Worm (Caenorhabditis elegans) whole organism, late embryonic: Measurements from ENCODE around the gene F58G1.8.

ENCODE experiments used
- F13H6.1 ChIP-seq: sonication (generic microtip); optimal IDR thresholded peaks from 2 replicates; lab custom pipeline; 2016; ENCODE audit warnings: missing genetic modification characterization, missing compliant biosample characterization
- K02D7.2 ChIP-seq: sonication (generic microtip); optimal IDR thresholded peaks from 2 replicates; lab custom pipeline; 2017; ENCODE audit warnings: mild to moderate bottlenecking, missing genetic modification characterization, missing compliant biosample characterization
- K09A11.1 ChIP-seq: sonication (generic microtip); optimal IDR thresholded peaks from 2 replicates; lab custom pipeline; 2017; ENCODE audit warnings: antibody characterized with exemption, mild to moderate bottlenecking, missing genetic modification characterization, missing compliant biosample characterization; ENCODE audit not compliant: insufficient read depth
- T23F11.4 ChIP-seq: fragments of 200-800 bp; sonication (Bioruptor generic); optimal IDR thresholded peaks from 2 replicates; lab custom pipeline; 2018; ENCODE audit warnings: mild to moderate bottlenecking, missing genetic modification characterization, missing compliant biosample characterization
- Y22D7AL.16 ChIP-seq: sonication (generic microtip); optimal IDR thresholded peaks from 2 replicates; lab custom pipeline; 2016; ENCODE audit warnings: missing genetic modification characterization, missing compliant biosample characterization
- ceh-18 ChIP-seq: sonication (generic microtip); optimal IDR thresholded peaks from 2 replicates; lab custom pipeline; 2016; ENCODE audit warnings: missing genetic modification characterization, missing compliant biosample characterization
- ceh-19 ChIP-seq: fragments of 200-800 bp; sonication (Bioruptor generic); optimal IDR thresholded peaks from 2 replicates; lab custom pipeline; 2018; ENCODE audit warnings: mild to moderate bottlenecking, missing genetic modification characterization, missing compliant biosample characterization
- ceh-31 ChIP-seq: sonication (generic microtip); optimal IDR thresholded peaks from 2 replicates; lab custom pipeline; 2016; ENCODE audit warnings: missing genetic modification characterization, missing compliant biosample characterization
- ceh-45 ChIP-seq: fragments of 200-800 bp; sonication (Bioruptor generic); IDR thresholded peaks from 2 replicates; pipeline ENCODE4 v1.3.6; 2022; ENCODE audit warnings: missing genetic modification reagents, missing genetic modification characterization, missing compliant biosample characterization
- ceh-6 ChIP-seq: fragments of 200-800 bp; sonication (Bioruptor generic); optimal IDR thresholded peaks from 2 replicates; lab custom pipeline; 2018; ENCODE audit warnings: mild to moderate bottlenecking, missing genetic modification characterization, missing compliant biosample characterization
- ceh-9 ChIP-seq: sonication (generic microtip); optimal IDR thresholded peaks from 2 replicates; lab custom pipeline; 2016; ENCODE audit warnings: mild to moderate bottlenecking, missing genetic modification characterization, inconsistent platforms, missing compliant biosample characterization
- dmd-4 ChIP-seq: sonication (generic microtip); optimal IDR thresholded peaks from 2 replicates; lab custom pipeline; 2016; ENCODE audit warnings: borderline replicate concordance, missing genetic modification characterization, missing compliant biosample characterization
- dve-1 ChIP-seq: sonication (generic microtip); optimal IDR thresholded peaks from 2 replicates; lab custom pipeline; 2017; ENCODE audit warnings: antibody characterized with exemption, mild to moderate bottlenecking, missing genetic modification characterization, missing compliant biosample characterization
- elt-2 ChIP-seq: sonication (generic microtip); optimal IDR thresholded peaks from 2 replicates; lab custom pipeline; 2016; ENCODE audit warnings: missing genetic modification reagents, missing genetic modification characterization, missing compliant biosample characterization
- elt-4 ChIP-seq: sonication (generic microtip); optimal IDR thresholded peaks from 2 replicates; lab custom pipeline; 2016; ENCODE audit warnings: missing genetic modification characterization, missing compliant biosample characterization
- ets-4 ChIP-seq: sonication (generic microtip); optimal IDR thresholded peaks from 2 replicates; lab custom pipeline; 2016; ENCODE audit warnings: missing genetic modification characterization, missing compliant biosample characterization
- gmeb-2 ChIP-seq: sonication (generic microtip); optimal IDR thresholded peaks from 2 replicates; lab custom pipeline; 2016; ENCODE audit warnings: missing genetic modification characterization, inconsistent platforms, missing compliant biosample characterization
- hlh-13 ChIP-seq: fragments of 200-800 bp; sonication (Bioruptor generic); optimal IDR thresholded peaks from 2 replicates; lab custom pipeline; 2018; ENCODE audit warnings: mild to moderate bottlenecking, missing genetic modification characterization, missing compliant biosample characterization
- hlh-15 ChIP-seq: sonication (generic microtip); optimal IDR thresholded peaks from 2 replicates; lab custom pipeline; 2016; ENCODE audit warnings: missing genetic modification characterization, missing compliant biosample characterization
- hlh-30 ChIP-seq: sonication (generic microtip); optimal IDR thresholded peaks from 2 replicates; lab custom pipeline; 2017; ENCODE audit warnings: antibody characterized with exemption, missing genetic modification characterization, missing compliant biosample characterization; ENCODE audit not compliant: insufficient read depth
- hlh-6 ChIP-seq: sonication (generic microtip); optimal IDR thresholded peaks from 2 replicates; lab custom pipeline; 2016; ENCODE audit warnings: missing genotype, missing genetic modification characterization, missing compliant biosample characterization
- hlh-8 ChIP-seq: sonication (generic microtip); optimal IDR thresholded peaks from 2 replicates; lab custom pipeline; 2016; ENCODE audit warnings: missing genotype, missing genetic modification characterization, missing compliant biosample characterization
- lim-6 ChIP-seq: sonication (generic microtip); optimal IDR thresholded peaks from 2 replicates; lab custom pipeline; 2016; ENCODE audit warnings: missing genetic modification characterization, missing compliant biosample characterization
- nfya-1 ChIP-seq: sonication (generic microtip); optimal IDR thresholded peaks from 2 replicates; lab custom pipeline; 2017; ENCODE audit warnings: missing genetic modification characterization, mild to moderate bottlenecking, missing compliant biosample characterization, antibody characterized with exemption, moderate library complexity
- nhr-232 ChIP-seq: sonication (generic microtip); optimal IDR thresholded peaks from 2 replicates; lab custom pipeline; 2016; ENCODE audit warnings: missing genetic modification characterization, missing compliant biosample characterization
- npax-4 ChIP-seq: sonication (generic microtip); optimal IDR thresholded peaks from 2 replicates; lab custom pipeline; 2016; ENCODE audit warnings: missing genetic modification characterization, missing compliant biosample characterization
- odd-2 ChIP-seq: sonication (generic microtip); optimal IDR thresholded peaks from 2 replicates; lab custom pipeline; 2017; ENCODE audit warnings: antibody characterized with exemption, mild to moderate bottlenecking, missing genetic modification characterization, missing compliant biosample characterization
- pat-9 ChIP-seq: fragments of 200-800 bp; sonication (Bioruptor generic); optimal IDR thresholded peaks from 2 replicates; lab custom pipeline; 2018; ENCODE audit warnings: mild to moderate bottlenecking, missing genetic modification characterization, moderate library complexity, missing compliant biosample characterization
- pha-2 ChIP-seq: sonication (generic microtip); optimal IDR thresholded peaks from 2 replicates; lab custom pipeline; 2017; ENCODE audit warnings: mild to moderate bottlenecking, missing genetic modification characterization, missing compliant biosample characterization
- pha-4 ChIP-seq: fragments of 150-350 bp; optimal IDR thresholded peaks from 2 replicates; lab custom pipeline; 2018; ENCODE audit warnings: missing biosample characterization, missing genetic modification reagents, missing genetic modification characterization
- ref-2 ChIP-seq: sonication (generic microtip); optimal IDR thresholded peaks from 2 replicates; lab custom pipeline; 2016; ENCODE audit warnings: missing genetic modification characterization, missing compliant biosample characterization
- rnt-1 ChIP-seq: sonication (generic microtip); optimal IDR thresholded peaks from 2 replicates; lab custom pipeline; 2016; ENCODE audit warnings: missing genetic modification characterization, missing compliant biosample characterization
- sdc-2 ChIP-seq: sonication (generic microtip); optimal IDR thresholded peaks from 2 replicates; lab custom pipeline; 2016; ENCODE audit warnings: missing genotype, missing genetic modification characterization, missing compliant biosample characterization
- sox-2 ChIP-seq: fragments of 200-800 bp; sonication (Bioruptor generic); IDR thresholded peaks from 2 replicates; pipeline ENCODE4 v1.3.6; 2022; ENCODE audit warnings: missing genetic modification reagents, missing genetic modification characterization, missing compliant biosample characterization
- tbx-7 ChIP-seq: sonication (generic microtip); optimal IDR thresholded peaks from 2 replicates; lab custom pipeline; 2016; ENCODE audit warnings: missing genotype, missing genetic modification characterization, missing compliant biosample characterization
- ttx-3 ChIP-seq: sonication (generic microtip); optimal IDR thresholded peaks from 2 replicates; lab custom pipeline; 2016; ENCODE audit warnings: missing genetic modification reagents, missing genetic modification characterization, missing compliant biosample characterization
- zip-5 ChIP-seq: sonication (generic microtip); optimal IDR thresholded peaks from 2 replicates; lab custom pipeline; 2016; ENCODE audit warnings: missing genetic modification characterization, missing compliant biosample characterization
- ztf-16 ChIP-seq: sonication (generic microtip); optimal IDR thresholded peaks from 2 replicates; lab custom pipeline; 2017; ENCODE audit warnings: missing genetic modification characterization, missing compliant biosample characterization

The F58G1.8 gene

ce11 chrII:12925551-12925950 lies at the start of gene F58G1.8:
TSS of gene F58G1.8 (minus strand) at chrII:12925651.
- TF ChIP-seq nhr-232 (tag; lab: Kevin White, UChicago), result no peak
- TF ChIP-seq ceh-19 (GFP tag; lab: Kevin White, UChicago), result no peak
- TF ChIP-seq ceh-18 (tag; lab: Kevin White, UChicago), result no peak
- no peak for TF ChIP-seq hlh-13 (GFP tag; lab: Kevin White, UChicago)
- TF ChIP-seq ref-2 (tag; lab: Kevin White, UChicago), result no peak
- TF ChIP-seq hlh-15 (tag; lab: Kevin White, UChicago), result no peak
- TF ChIP-seq gmeb-2 (tag; lab: Kevin White, UChicago), result no peak
- TF ChIP-seq nfya-1 (tag; lab: Kevin White, UChicago), result no peak
- no peak for TF ChIP-seq T23F11.4 (GFP tag; lab: Kevin White, UChicago)
- TF ChIP-seq npax-4 (tag; lab: Kevin White, UChicago), result no peak
- TF ChIP-seq K09A11.1, result no peak
- TF ChIP-seq ceh-9, result no peak
- TF ChIP-seq pat-9 (tag; lab: Kevin White, UChicago), result no peak
- TF ChIP-seq ztf-16 (tag; lab: Kevin White, UChicago), result no peak
- TF ChIP-seq dmd-4 (tag; lab: Kevin White, UChicago), result no peak
- no peak for TF ChIP-seq elt-2 (tag; lab: Kevin White, UChicago)
- TF ChIP-seq hlh-6, result no peak
- no peak for TF ChIP-seq ceh-45 (GFP tag; lab: Robert Waterston, UW)
- TF ChIP-seq dve-1 (tag; lab: Kevin White, UChicago), result no peak
- TF ChIP-seq elt-4, result no peak

ce11 chrII:12969622-12970021 lies 44.2 kb upstream of the F58G1.8 start, which contains the start of gene Y38F1A.4:
TSS of gene Y38F1A.4 (minus strand) at chrII:12969722.
- TF ChIP-seq ceh-19 (GFP tag; lab: Kevin White, UChicago), result no peak
- TF ChIP-seq tbx-7 (tag; lab: Kevin White, UChicago), result no peak
- TF ChIP-seq ceh-6 (GFP tag; lab: Kevin White, UChicago), result no peak
- no peak for TF ChIP-seq Y22D7AL.16 (tag; lab: Kevin White, UChicago)
- no peak for TF ChIP-seq hlh-30
- no peak for TF ChIP-seq ref-2 (tag; lab: Kevin White, UChicago)
- no peak for TF ChIP-seq lim-6 (tag; lab: Kevin White, UChicago)
- no peak for TF ChIP-seq rnt-1 (tag; lab: Kevin White, UChicago)
- no peak for TF ChIP-seq hlh-6
- TF ChIP-seq hlh-13 (GFP tag; lab: Kevin White, UChicago), result no peak
- no peak for TF ChIP-seq ets-4 (tag; lab: Kevin White, UChicago)
- no peak for TF ChIP-seq zip-5 (tag; lab: Kevin White, UChicago)
- no peak for TF ChIP-seq pha-2
- no peak for TF ChIP-seq sox-2
- TF ChIP-seq hlh-8, result no peak
- TF ChIP-seq elt-4, result no peak
- no peak for TF ChIP-seq dve-1 (tag; lab: Kevin White, UChicago)
- TF ChIP-seq T23F11.4 (GFP tag; lab: Kevin White, UChicago), result no peak

ce11 chrII:12968448-12968969 lies 43.1 kb upstream of the F58G1.8 start:
- no peak for TF ChIP-seq K02D7.2 (tag; lab: Kevin White, UChicago)
- no peak for TF ChIP-seq ttx-3
- no peak for TF ChIP-seq sdc-2 (tag; lab: Kevin White, UChicago)
- TF ChIP-seq ceh-31 (tag; lab: Kevin White, UChicago), result no peak
- TF ChIP-seq pha-4 (tag; lab: Kevin White, UChicago), result no peak
- no peak for TF ChIP-seq gmeb-2 (tag; lab: Kevin White, UChicago)
- TF ChIP-seq hlh-6, result peak; percentile 20
- TF ChIP-seq F13H6.1 (tag; lab: Kevin White, UChicago), result no peak
- no peak for TF ChIP-seq odd-2 (tag; lab: Kevin White, UChicago)
